Fruit fly (Drosophila melanogaster): Measurements from ENCODE around the gene Pss.
A peak's percentile ranks its signal among the peaks of the same experiment; 100 is the strongest.

The Pss gene

dm6 chr3L:20520687-20521169 is 5.2 kb downstream of the Pss start, which contains the start of the genes mTerf3 and CG5104:
Gene mTerf3 (minus strand): TSS chr3L:20520772.
Gene CG5104 (plus strand): TSS chr3L:20521009.
- TF ChIP-seq h (optimal IDR thresholded peaks at IDR 0.05) (no peak), Sin3A (optimal IDR thresholded peaks at IDR 0.05) (no peak), ttk (optimal IDR thresholded peaks at IDR 0.05) (no peak), psq (optimal IDR thresholded peaks at IDR 0.05) (no peak), Myc (optimal IDR thresholded peaks at IDR 0.05) (no peak), insv (optimal IDR thresholded peaks at IDR 0.05) (no peak)

dm6 chr3L:20518805-20519503 is 7.0 kb downstream of the Pss start, which contains the start of gene BNIP3:
Gene BNIP3 (minus strand): TSS chr3L:20519393.
- TF ChIP-seq h (optimal IDR thresholded peaks at IDR 0.05) = no peak
- no peak for TF ChIP-seq ttk (optimal IDR thresholded peaks at IDR 0.05)
- no peak for TF ChIP-seq Sin3A (optimal IDR thresholded peaks at IDR 0.05)
- TF ChIP-seq Myc (optimal IDR thresholded peaks at IDR 0.05) = no peak
- TF ChIP-seq psq (optimal IDR thresholded peaks at IDR 0.05) = no peak
- TF ChIP-seq insv (optimal IDR thresholded peaks at IDR 0.05) = no peak

DNA sequence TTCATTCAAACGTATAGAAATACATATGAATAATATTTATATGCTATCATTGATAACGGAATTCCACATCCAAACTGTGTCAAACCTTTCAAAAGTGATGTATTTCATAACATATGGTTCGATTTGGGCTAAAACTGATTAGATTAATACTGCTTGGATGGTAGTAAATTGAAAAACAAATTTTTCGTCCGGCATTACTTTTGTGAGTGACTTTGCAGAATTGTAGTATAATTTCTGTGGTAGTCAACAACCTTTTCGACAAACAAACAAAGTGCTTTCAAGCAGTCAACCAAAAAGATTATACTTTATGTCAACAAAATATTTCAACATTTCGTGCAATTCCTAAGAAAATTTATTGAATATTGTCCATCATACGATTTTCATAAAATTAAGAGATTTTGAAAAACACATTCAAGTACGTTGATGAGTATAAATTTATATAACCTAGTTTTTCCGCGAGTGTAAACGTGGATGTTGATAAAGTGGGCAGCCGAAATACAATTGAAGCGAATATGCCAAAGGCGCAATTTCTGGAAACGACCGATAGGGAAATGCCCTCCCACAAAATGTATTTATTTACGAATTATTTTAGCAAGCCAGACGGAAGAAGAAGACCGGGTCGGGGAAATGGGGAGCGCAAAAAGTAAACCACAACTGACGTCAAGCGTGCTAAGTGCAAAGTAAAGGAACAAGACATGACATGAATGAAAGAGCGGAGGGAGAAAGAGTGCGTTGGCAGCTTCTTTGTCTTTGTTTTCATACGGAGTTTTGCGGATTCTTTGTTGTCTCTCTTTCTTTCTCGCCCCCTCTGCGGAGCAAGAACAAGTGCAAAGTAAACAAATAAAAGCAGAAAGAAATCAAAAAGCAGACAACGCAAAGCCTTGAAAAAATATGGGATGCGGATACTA is 7.8 kb downstream of the Pss start:
- TF ChIP-seq psq (optimal IDR thresholded peaks at IDR 0.05) = peak; percentile 63
- TF ChIP-seq Myc (optimal IDR thresholded peaks at IDR 0.05) = no peak

DNA sequence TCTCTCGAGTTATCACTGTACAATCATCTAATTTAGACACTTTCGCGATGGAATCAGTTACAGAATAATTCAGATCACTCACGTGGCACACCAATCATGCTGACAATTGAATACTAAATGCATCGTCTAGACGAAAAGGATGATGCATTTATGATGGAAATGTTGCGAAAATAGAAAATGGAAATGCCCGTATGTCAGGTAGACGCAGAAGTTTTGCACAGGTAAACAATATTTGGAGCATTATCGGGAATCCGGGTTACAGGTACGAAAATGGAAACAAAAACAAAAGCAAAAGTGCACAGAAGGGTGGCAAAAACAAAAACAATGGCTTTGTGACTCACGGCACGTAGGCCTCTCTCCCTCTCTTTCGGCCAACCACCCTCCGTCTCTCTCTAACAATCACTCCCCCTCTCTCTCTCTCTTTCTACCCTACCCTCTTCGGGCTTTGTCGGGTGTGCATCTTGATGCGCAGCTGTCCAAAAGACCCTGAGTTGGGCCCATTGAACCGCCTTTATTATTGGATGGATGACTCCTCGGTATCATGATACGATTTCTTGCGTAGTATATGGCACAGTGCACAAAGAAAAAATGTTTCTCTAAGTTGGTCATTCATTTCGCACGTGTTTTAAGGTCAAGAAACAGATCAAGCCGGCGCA is 8.7 kb downstream of the Pss start:
- TF ChIP-seq ttk (optimal IDR thresholded peaks at IDR 0.05) = no peak
- no peak for TF ChIP-seq h (optimal IDR thresholded peaks at IDR 0.05)

DNA sequence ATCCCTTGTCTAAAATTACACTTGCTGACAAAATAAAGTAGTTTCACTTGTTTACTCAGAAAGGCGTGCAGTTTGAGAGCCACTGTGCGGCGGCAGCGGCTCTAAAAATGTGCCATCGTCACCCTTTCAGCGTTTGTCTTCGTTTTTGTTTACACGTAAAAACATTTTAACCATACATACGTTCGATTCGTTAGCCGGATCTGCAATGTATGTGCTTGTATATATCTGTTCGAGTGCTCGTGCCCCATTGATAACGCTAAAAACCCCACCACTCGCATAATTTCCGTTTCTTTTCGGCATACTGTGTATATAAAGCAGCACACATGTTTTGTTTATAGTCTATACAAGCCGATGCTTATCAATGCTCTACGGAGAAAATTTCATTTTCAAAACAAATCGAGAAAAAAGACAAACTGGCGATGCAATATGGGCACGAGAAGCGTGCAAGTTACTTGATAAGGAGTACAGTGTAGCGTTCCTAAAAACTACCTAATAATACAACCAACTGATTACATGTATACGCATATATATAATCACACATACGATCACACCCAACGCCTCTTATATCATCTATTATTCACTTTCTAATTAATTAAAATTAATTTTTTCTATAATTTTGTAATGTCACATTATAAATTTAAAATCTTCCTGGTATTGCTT is 9.3 kb downstream of the Pss start:
- no peak for TF ChIP-seq psq (optimal IDR thresholded peaks at IDR 0.05)
- TF ChIP-seq ttk (optimal IDR thresholded peaks at IDR 0.05) = no peak
- no peak for TF ChIP-seq Myc (optimal IDR thresholded peaks at IDR 0.05)

dm6 chr3L:20514101-20514500 is 11.9 kb downstream of the Pss start:
- no peak for TF ChIP-seq insv (optimal IDR thresholded peaks at IDR 0.05)
- no peak for TF ChIP-seq psq (optimal IDR thresholded peaks at IDR 0.05)

- TF ChIP-seq psq (optimal IDR thresholded peaks at IDR 0.05) (no peak), ttk (optimal IDR thresholded peaks at IDR 0.05) (no peak)
Measured at dm6 chr3L:20511499-20512108, 14.4 kb downstream of the Pss start.

DNA sequence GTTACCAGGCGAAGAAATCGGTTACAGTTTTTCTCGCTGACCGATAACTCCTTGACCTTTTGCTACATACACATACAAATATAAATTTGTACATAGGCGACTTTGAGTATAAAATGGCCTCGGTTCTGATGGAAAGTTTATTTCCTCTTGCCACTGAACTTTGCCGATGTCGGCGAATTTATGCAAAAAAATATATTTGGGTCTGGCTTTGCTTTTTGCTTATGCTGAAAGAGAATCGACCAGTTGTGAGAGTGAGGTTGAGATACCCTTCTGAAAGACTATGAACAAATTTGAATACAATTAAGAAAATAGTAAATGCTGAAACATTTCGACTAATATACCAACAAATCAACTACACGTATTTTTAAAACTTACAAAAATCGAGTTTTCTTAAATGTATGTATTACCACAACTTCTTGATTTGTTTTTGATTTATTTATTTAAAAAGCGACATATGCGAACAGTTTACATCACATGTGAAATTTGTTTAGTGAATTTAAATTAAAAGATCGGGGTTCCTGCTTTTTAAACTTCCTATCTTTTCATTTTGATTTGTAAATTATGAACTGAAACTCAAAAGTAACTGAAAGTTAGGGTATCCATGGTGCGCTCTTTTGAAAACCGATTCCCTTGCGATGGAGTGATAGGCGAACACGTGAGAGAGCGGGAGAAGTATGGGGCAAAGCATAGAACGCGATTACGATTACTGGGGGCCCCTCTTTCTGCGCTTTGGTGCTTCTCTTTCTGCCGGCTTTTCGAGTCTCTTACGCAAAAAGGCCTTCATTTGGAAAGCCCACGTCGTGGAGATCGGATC is 16.6 kb downstream of the Pss start:
- no peak for TF ChIP-seq insv (optimal IDR thresholded peaks at IDR 0.05)
- no peak for TF ChIP-seq ttk (optimal IDR thresholded peaks at IDR 0.05)
- no peak for TF ChIP-seq Sin3A (optimal IDR thresholded peaks at IDR 0.05)
- no peak for TF ChIP-seq Myc (optimal IDR thresholded peaks at IDR 0.05)
- no peak for TF ChIP-seq h (optimal IDR thresholded peaks at IDR 0.05)
- TF ChIP-seq psq (optimal IDR thresholded peaks at IDR 0.05) = no peak

DNA sequence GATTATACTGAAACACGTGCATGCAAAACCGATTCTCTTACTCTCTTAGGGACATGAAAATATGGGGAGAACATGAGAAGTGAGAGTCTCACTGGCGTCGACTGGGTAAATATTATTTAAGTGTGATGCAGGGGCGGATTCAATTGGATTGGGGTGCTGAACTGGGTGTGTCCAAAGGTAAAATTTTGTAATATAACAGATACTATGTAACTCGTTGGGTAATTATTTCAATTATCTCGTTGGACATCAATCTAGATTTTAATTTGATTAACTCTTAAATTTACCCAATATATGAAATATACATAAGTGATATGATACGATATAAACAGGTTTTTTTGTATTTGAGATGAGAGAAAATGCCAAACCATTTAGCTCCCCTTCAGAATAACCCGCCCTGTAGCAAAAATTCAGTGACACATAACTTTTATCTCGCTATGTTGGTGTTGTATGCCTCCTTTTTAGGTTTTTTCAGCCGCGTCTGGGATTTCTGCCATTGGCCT is 17.8 kb downstream of the Pss start:
- no peak for TF ChIP-seq h (optimal IDR thresholded peaks at IDR 0.05)
- no peak for TF ChIP-seq psq (optimal IDR thresholded peaks at IDR 0.05)
- TF ChIP-seq Sin3A (optimal IDR thresholded peaks at IDR 0.05) = no peak

DNA sequence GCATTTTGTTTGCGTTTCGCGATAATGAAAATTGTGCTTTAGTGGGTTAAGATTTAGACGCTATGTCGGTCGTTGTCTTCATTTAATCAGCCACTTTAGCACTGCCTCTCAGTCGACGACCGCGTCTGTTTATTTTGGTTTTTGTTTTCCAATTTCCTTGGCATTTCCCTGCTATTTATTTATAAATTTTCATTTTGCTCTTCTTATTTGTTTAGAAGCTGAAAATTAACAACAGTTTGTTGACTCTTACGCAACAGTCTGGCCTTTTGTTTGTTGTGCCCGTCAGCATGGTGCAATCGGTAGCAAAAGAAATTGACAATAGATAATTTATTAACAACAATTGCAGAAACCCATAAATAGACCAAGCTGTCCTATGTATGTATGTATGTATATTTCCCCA is 18.4 kb downstream of the Pss start:
- no peak for TF ChIP-seq insv (optimal IDR thresholded peaks at IDR 0.05)
- no peak for TF ChIP-seq psq (optimal IDR thresholded peaks at IDR 0.05)
- TF ChIP-seq Sin3A (optimal IDR thresholded peaks at IDR 0.05) = no peak
- TF ChIP-seq Myc (optimal IDR thresholded peaks at IDR 0.05) = no peak
- TF ChIP-seq h (optimal IDR thresholded peaks at IDR 0.05) = no peak
- no peak for TF ChIP-seq ttk (optimal IDR thresholded peaks at IDR 0.05)

DNA sequence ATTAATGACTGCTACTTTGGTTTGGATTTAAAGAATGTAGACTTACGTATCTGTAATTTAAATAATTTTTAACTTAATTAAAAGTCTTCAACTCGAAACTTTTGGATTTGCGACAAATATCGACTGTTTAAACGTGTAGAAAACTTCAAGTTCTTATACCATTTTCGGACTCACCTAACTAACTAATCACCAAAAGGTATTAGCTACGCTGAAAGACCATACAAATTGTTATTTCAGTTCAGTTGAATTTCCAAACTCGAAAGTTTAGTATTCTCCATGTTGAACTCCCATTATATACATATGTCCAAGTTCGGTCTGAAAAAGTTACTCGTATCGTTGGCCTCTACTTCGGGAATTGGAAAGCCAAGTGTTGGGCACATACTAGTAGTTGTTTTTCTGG is 20.2 kb downstream of the Pss start, which contains the start of gene CG5078:
Gene CG5078, plus strand, starts transcription at position 301 of the 400 bp plus-strand sequence.
- TF ChIP-seq psq (optimal IDR thresholded peaks at IDR 0.05) = no peak
- TF ChIP-seq insv (optimal IDR thresholded peaks at IDR 0.05) = no peak
- no peak for TF ChIP-seq Sin3A (optimal IDR thresholded peaks at IDR 0.05)
- TF ChIP-seq h (optimal IDR thresholded peaks at IDR 0.05) = no peak
- no peak for TF ChIP-seq ttk (optimal IDR thresholded peaks at IDR 0.05)
- no peak for TF ChIP-seq Myc (optimal IDR thresholded peaks at IDR 0.05)
